Fruit fly (Drosophila melanogaster) whole organism, embryonic: ENCODE data around the gene cnc.

ENCODE experiments used
- Bgb ChIP-seq: fragments of 200-800 bp; sonication (Bioruptor generic); IDR thresholded peaks from 2 replicates; pipeline ENCODE4 v1.3.6; 2022; ENCODE audit warnings: missing biosample characterization, missing genetic modification characterization; ENCODE audit not compliant: partially characterized antibody
- BtbVII ChIP-seq: fragments of 200-800 bp; sonication (Bioruptor generic); optimal IDR thresholded peaks from 3 replicates; lab custom pipeline; 2017; ENCODE audit warnings: missing biosample characterization, mild to moderate bottlenecking, missing genetic modification characterization
- CG10366 ChIP-seq: fragments of 200-800 bp; sonication (Bioruptor generic); IDR thresholded peaks from 2 replicates; pipeline ENCODE4 v1.3.6; 2022; ENCODE audit warnings: missing biosample characterization, missing genetic modification characterization
- CG11456 ChIP-seq: fragments of 200-800 bp; sonication (Bioruptor generic); IDR thresholded peaks from 3 replicates; pipeline ENCODE4 v1.3.6; 2022; ENCODE audit warnings: missing biosample characterization, missing genetic modification characterization
- CG12104 ChIP-seq: fragments of 200-800 bp; sonication (Bioruptor generic); optimal IDR thresholded peaks from 3 replicates; lab custom pipeline; 2016; ENCODE audit warnings: missing biosample characterization, missing genetic modification characterization
- CG12769 ChIP-seq: fragments of 200-800 bp; sonication (Bioruptor generic); optimal IDR thresholded peaks from 2 replicates; lab custom pipeline; 2019; ENCODE audit warnings: missing biosample characterization, mild to moderate bottlenecking, missing genetic modification characterization, moderate library complexity
- CG16779 ChIP-seq: fragments of 200-800 bp; sonication (Bioruptor generic); IDR thresholded peaks from 2 replicates; pipeline ENCODE4 v1.3.6; 2022; ENCODE audit warnings: missing biosample characterization, missing genetic modification characterization
- CG17829 ChIP-seq: fragments of 200-800 bp; optimal IDR thresholded peaks from 2 replicates; lab custom pipeline; 2019; ENCODE audit warnings: missing biosample characterization, mild to moderate bottlenecking, missing genetic modification characterization, moderate library complexity
- CG18011 ChIP-seq: fragments of 200-800 bp; sonication (Bioruptor generic); optimal IDR thresholded peaks from 2 replicates; lab custom pipeline; 2017; ENCODE audit warnings: missing biosample characterization, missing genetic modification characterization, mild to moderate bottlenecking, moderate library complexity, missing genotype
- CG4360 ChIP-seq: fragments of 200-800 bp; sonication (Bioruptor generic); IDR thresholded peaks from 2 replicates; pipeline ENCODE4 v1.3.6; 2022; ENCODE audit warnings: missing biosample characterization, missing genetic modification characterization
- CG4404 ChIP-seq: fragments of 200-800 bp; sonication (Bioruptor generic); IDR thresholded peaks from 2 replicates; pipeline ENCODE4 v1.3.6; 2022; ENCODE audit warnings: missing biosample characterization, missing genetic modification characterization
- CG7372 ChIP-seq: fragments of 200-800 bp; sonication (Bioruptor generic); IDR thresholded peaks from 2 replicates; pipeline ENCODE4 v1.3.6; 2022; ENCODE audit warnings: missing biosample characterization, missing genetic modification characterization
- CG7963 ChIP-seq: fragments of 200-800 bp; sonication (Bioruptor generic); IDR thresholded peaks from 3 replicates; pipeline ENCODE4 v1.3.6; 2022; ENCODE audit warnings: missing biosample characterization, missing genetic modification characterization; ENCODE audit not compliant: partially characterized antibody
- CG8765 ChIP-seq: fragments of 200-800 bp; sonication (Bioruptor generic); IDR thresholded peaks from 2 replicates; pipeline ENCODE4 v1.3.6; 2022; ENCODE audit warnings: missing biosample characterization, missing genetic modification characterization
- CG9727 ChIP-seq: fragments of 200-800 bp; sonication (Bioruptor generic); optimal IDR thresholded peaks from 3 replicates; lab custom pipeline; 2017; ENCODE audit warnings: missing biosample characterization, mild to moderate bottlenecking, missing genetic modification characterization
- CoRest ChIP-seq: fragments of 200-800 bp; sonication (Bioruptor generic); optimal IDR thresholded peaks from 3 replicates; lab custom pipeline; 2018; ENCODE audit warnings: missing biosample characterization, mild to moderate bottlenecking, missing genetic modification characterization, moderate library complexity
- Deaf1 ChIP-seq: fragments of 200-800 bp; optimal IDR thresholded peaks from 3 replicates; lab custom pipeline; 2019; ENCODE audit warnings: missing biosample characterization, mild to moderate bottlenecking, missing genetic modification characterization, moderate library complexity
- Dip2 ChIP-seq: fragments of 200-800 bp; sonication (Bioruptor generic); IDR thresholded peaks from 2 replicates; pipeline ENCODE4 v1.3.6; 2022; ENCODE audit warnings: missing biosample characterization, missing genetic modification characterization
- Eip74EF ChIP-seq, 2 experiments: fragments of 200-800 bp in 1 of 2; fragments of >200 bp in 1 of 2; sonication (Bioruptor generic) in 1 of 2; optimal IDR thresholded peaks; 2 replicates each; lab custom pipeline; 2017 to 2019; ENCODE audit warnings: missing biosample characterization in 2 of 2, missing genetic modification characterization in 2 of 2, mild to moderate bottlenecking in 1 of 2, moderate library complexity in 1 of 2
- Hand ChIP-seq: fragments of 200-800 bp; sonication (Bioruptor generic); optimal IDR thresholded peaks from 2 replicates; lab custom pipeline; 2017; ENCODE audit warnings: mild to moderate bottlenecking, missing biosample characterization, missing genetic modification reagents, missing genetic modification characterization
- Hey ChIP-seq: fragments of 200-800 bp; sonication (Bioruptor generic); optimal IDR thresholded peaks from 3 replicates; lab custom pipeline; 2018; ENCODE audit warnings: missing biosample characterization, mild to moderate bottlenecking, missing genetic modification characterization
- Kr ChIP-seq: fragments of 200-800 bp; sonication (Bioruptor generic); optimal IDR thresholded peaks from 2 replicates; lab custom pipeline; 2017; ENCODE audit warnings: missing biosample characterization, mild to moderate bottlenecking, missing genetic modification characterization
- Mad ChIP-seq: fragments of 200-800 bp; sonication (Bioruptor generic); optimal IDR thresholded peaks from 2 replicates; lab custom pipeline; 2016; ENCODE audit warnings: missing biosample characterization, missing genetic modification characterization
- Neu2 ChIP-seq: fragments of 200-800 bp; sonication (Bioruptor generic); optimal IDR thresholded peaks from 3 replicates; lab custom pipeline; 2016; ENCODE audit warnings: missing biosample characterization, missing genetic modification characterization, borderline replicate concordance
- Pdp1 ChIP-seq, 2 experiments: fragments of 200-800 bp; sonication (Bioruptor generic); optimal IDR thresholded peaks; 3 replicates each; lab custom pipeline; 2016; ENCODE audit warnings: missing biosample characterization in 2 of 2, missing genetic modification characterization in 2 of 2, mild to moderate bottlenecking in 1 of 2, moderate library complexity in 1 of 2
- Sox102F ChIP-seq: fragments of 200-800 bp; sonication (Bioruptor generic); optimal IDR thresholded peaks from 2 replicates; lab custom pipeline; 2018; ENCODE audit warnings: missing biosample characterization, mild to moderate bottlenecking, missing genetic modification characterization, moderate library complexity
- Vsx1 ChIP-seq: fragments of 200-800 bp; sonication (Bioruptor generic); optimal IDR thresholded peaks from 2 replicates; lab custom pipeline; 2017; ENCODE audit warnings: missing biosample characterization, mild to moderate bottlenecking, missing genetic modification characterization, missing genetic modification reagents
- bbx ChIP-seq: fragments of 200-800 bp; sonication (Bioruptor generic); IDR thresholded peaks from 2 replicates; pipeline ENCODE4 v1.3.6; 2022; ENCODE audit warnings: missing biosample characterization, missing genetic modification characterization; ENCODE audit not compliant: partially characterized antibody
- cwo ChIP-seq: fragments of 200-800 bp; sonication (Bioruptor generic); optimal IDR thresholded peaks from 3 replicates; lab custom pipeline; 2017; ENCODE audit warnings: missing biosample characterization, missing genetic modification characterization, mild to moderate bottlenecking, moderate library complexity, missing genetic modification reagents
- dysf ChIP-seq: fragments of 200-800 bp; sonication (Bioruptor generic); IDR thresholded peaks from 3 replicates; pipeline ENCODE4 v1.3.6; 2022; ENCODE audit warnings: missing biosample characterization, missing genetic modification characterization
- exex ChIP-seq: fragments of 200-800 bp; sonication (Bioruptor generic); optimal IDR thresholded peaks from 4 replicates; lab custom pipeline; 2018; ENCODE audit warnings: missing biosample characterization, mild to moderate bottlenecking, missing genetic modification characterization, moderate library complexity
- fd3F ChIP-seq: fragments of 200-800 bp; sonication (Bioruptor generic); optimal IDR thresholded peaks from 2 replicates; lab custom pipeline; 2018; ENCODE audit warnings: missing biosample characterization, mild to moderate bottlenecking, missing genetic modification characterization, moderate library complexity
- fru ChIP-seq: fragments of >200 bp; optimal IDR thresholded peaks from 2 replicates; lab custom pipeline; 2017
- gcm ChIP-seq: fragments of 200-800 bp; sonication (Bioruptor generic); optimal IDR thresholded peaks from 2 replicates; lab custom pipeline; 2019; ENCODE audit warnings: missing biosample characterization, mild to moderate bottlenecking, missing genetic modification characterization, moderate library complexity
- grn ChIP-seq: fragments of 200-800 bp; sonication (Bioruptor generic); optimal IDR thresholded peaks from 3 replicates; lab custom pipeline; 2017; ENCODE audit warnings: missing biosample characterization, missing genetic modification characterization
- h ChIP-seq: fragments of >200 bp; optimal IDR thresholded peaks from 2 replicates; lab custom pipeline; 2017
- jigr1 ChIP-seq: fragments of 200-800 bp; sonication (Bioruptor generic); IDR thresholded peaks from 3 replicates; pipeline ENCODE4 v1.3.6; 2022; ENCODE audit warnings: missing biosample characterization, missing genetic modification characterization
- klu ChIP-seq: fragments of 200-800 bp; sonication (Bioruptor generic); IDR thresholded peaks from 2 replicates; pipeline ENCODE4 v1.3.6; 2022; ENCODE audit warnings: missing biosample characterization, missing genetic modification characterization
- lab ChIP-seq: fragments of 200-800 bp; sonication (Bioruptor generic); optimal IDR thresholded peaks from 3 replicates; lab custom pipeline; 2017; ENCODE audit warnings: missing biosample characterization, missing genetic modification characterization, mild to moderate bottlenecking, moderate library complexity, missing genetic modification reagents
- mirr ChIP-seq: fragments of 200-800 bp; sonication (Bioruptor generic); optimal IDR thresholded peaks from 3 replicates; lab custom pipeline; 2018; ENCODE audit warnings: missing biosample characterization, mild to moderate bottlenecking, missing genetic modification characterization
- mld ChIP-seq: fragments of 200-800 bp; sonication (Bioruptor generic); IDR thresholded peaks from 3 replicates; pipeline ENCODE4 v1.3.6; 2022; ENCODE audit warnings: missing biosample characterization, missing genetic modification characterization; ENCODE audit not compliant: partially characterized antibody
- nerfin-1 ChIP-seq: fragments of 200-800 bp; sonication (Bioruptor generic); optimal IDR thresholded peaks from 3 replicates; lab custom pipeline; 2019; ENCODE audit warnings: missing biosample characterization, mild to moderate bottlenecking, missing genetic modification characterization, moderate library complexity
- onecut ChIP-seq: fragments of 200-800 bp; sonication (Bioruptor generic); IDR thresholded peaks from 2 replicates; pipeline ENCODE4 v1.3.6; 2022; ENCODE audit warnings: missing biosample characterization, missing genetic modification characterization
- pb ChIP-seq: fragments of 200-800 bp; sonication (Bioruptor generic); optimal IDR thresholded peaks from 3 replicates; lab custom pipeline; 2016; ENCODE audit warnings: missing biosample characterization, missing genetic modification characterization
- slou ChIP-seq: fragments of 200-800 bp; sonication (Bioruptor generic); optimal IDR thresholded peaks from 3 replicates; lab custom pipeline; 2016; ENCODE audit warnings: missing biosample characterization, missing genetic modification characterization
- sob ChIP-seq: fragments of 200-800 bp; sonication (Bioruptor generic); IDR thresholded peaks from 2 replicates; pipeline ENCODE4 v1.3.6; 2022; ENCODE audit warnings: missing biosample characterization, missing genetic modification characterization
- sug ChIP-seq: fragments of 200-800 bp; optimal IDR thresholded peaks from 2 replicates; lab custom pipeline; 2019; ENCODE audit warnings: missing biosample characterization, mild to moderate bottlenecking, missing genetic modification characterization, moderate library complexity
- tio ChIP-seq: fragments of 200-800 bp; sonication (Bioruptor generic); optimal IDR thresholded peaks from 2 replicates; lab custom pipeline; 2017; ENCODE audit warnings: missing biosample characterization, missing genetic modification characterization, inconsistent platforms
- twi ChIP-seq: fragments of 200-800 bp; optimal IDR thresholded peaks from 2 replicates; lab custom pipeline; 2019; ENCODE audit warnings: missing biosample characterization, mild to moderate bottlenecking, missing genetic modification characterization, moderate library complexity
- usp ChIP-seq: fragments of >200 bp; optimal IDR thresholded peaks from 2 replicates; lab custom pipeline; 2017; ENCODE audit warnings: missing biosample characterization, missing genetic modification characterization

Gene cnc

dm6 chr3R:23173393-23173981, 53.0 kb downstream of the cnc start, which contains the start of gene CG46310 (continued):
- TF ChIP-seq fd3F (GFP tag; lab: Kevin White, UChicago) (peak; percentile 40), twi (tag; lab: Kevin White, UChicago) (no peak), pb (GFP tag; lab: Kevin White, UChicago) (peak; percentile 1), CG9727 (GFP tag; lab: Kevin White, UChicago) (peak; percentile 73), CG8765 (GFP tag; lab: Robert Waterston, UW) (no peak), Sox102F (peak; percentile 68), BtbVII (peak; percentile 63), CG4360 (GFP tag; lab: Robert Waterston, UW) (peak; percentile 52; the same call in 1 of the 2 replicates), fru (no peak), mld (GFP tag; lab: Robert Waterston, UW) (no peak), bbx (peak; percentile 49; the same call in 1 of the 2 replicates), usp (GFP tag; lab: Kevin White, UChicago) (no peak), CG17829 (tag; lab: Kevin White, UChicago) (peak; percentile 82), nerfin-1 (tag; lab: Kevin White, UChicago) (no peak), CG16779 (GFP tag; lab: Robert Waterston, UW) (peak; percentile 74), jigr1 (GFP tag; lab: Robert Waterston, UW) (peak; percentile 56; the same call in 1 of the 3 replicates), Pdp1 (GFP tag; optimal IDR thresholded peaks at IDR 0.05; lab: Kevin White, UChicago) (peak in 1 of 2 experiments; percentile 37), CG7963 (GFP tag; lab: Robert Waterston, UW) (no peak), gcm (GFP tag; lab: Kevin White, UChicago) (peak; percentile 63), Neu2 (GFP tag; lab: Kevin White, UChicago) (no peak), tio (GFP tag; lab: Kevin White, UChicago) (peak; percentile 37), Eip74EF (GFP tag; optimal IDR thresholded peaks at IDR 0.05; lab: Kevin White, UChicago) (peak in 1 of 2 experiments; percentile 43), CG12769 (tag; lab: Kevin White, UChicago) (peak; percentile 84), CG11456 (peak; percentile 88), CoRest (tag; lab: Kevin White, UChicago) (peak; percentile 65), CG10366 (GFP tag; lab: Robert Waterston, UW) (peak; percentile 65), CG12104 (peak; percentile 33), sob (peak; percentile 94), klu (GFP tag; lab: Robert Waterston, UW) (peak; percentile 42; the same call in 1 of the 2 replicates), CG18011 (GFP tag; lab: Kevin White, UChicago) (no peak), Bgb (GFP tag; lab: Robert Waterston, UW) (peak; percentile 41; the same call in 1 of the 2 replicates), h (lab: Kevin White, UChicago) (no peak), CG4404 (GFP tag; lab: Robert Waterston, UW) (0 out of 2 replicates have a peak, but pooled peaks have one; percentile 47), slou (GFP tag; lab: Kevin White, UChicago) (peak; percentile 55), Mad (GFP tag; lab: Kevin White, UChicago) (peak; percentile 28), onecut (GFP tag; lab: Robert Waterston, UW) (peak; percentile 57), exex (tag; lab: Kevin White, UChicago) (peak; percentile 68), Kr (GFP tag; lab: Kevin White, UChicago) (no peak)

dm6 chr3R:23171867-23172266, 54.6 kb downstream of the cnc start:
- TF ChIP-seq Deaf1 (tag; lab: Kevin White, UChicago): peak; percentile 69
- TF ChIP-seq mirr (GFP tag; lab: Kevin White, UChicago): peak; percentile 53
- TF ChIP-seq cwo (GFP tag; lab: Kevin White, UChicago): peak; percentile 16
- no peak for TF ChIP-seq Hand
- peak; percentile 32 for TF ChIP-seq lab (GFP tag; lab: Kevin White, UChicago)
- TF ChIP-seq Vsx1 (GFP tag; lab: Kevin White, UChicago): no peak
- TF ChIP-seq grn: peak; percentile 82
- TF ChIP-seq Dip2: no peak
- TF ChIP-seq CG7372 (GFP tag; lab: Robert Waterston, UW): 0 out of 2 replicates have a peak, but pooled peaks have one; percentile 21
- TF ChIP-seq dysf: no peak
- peak; percentile 97 for TF ChIP-seq exex (tag; lab: Kevin White, UChicago)
- peak; percentile 67 for TF ChIP-seq Hey (tag; lab: Kevin White, UChicago)
- peak; percentile 44 for TF ChIP-seq sug (tag; lab: Kevin White, UChicago)
